Worm (Caenorhabditis elegans) whole organism, mixed stage, embryonic: ENCODE measurements around the gene Y82E9BL.3.
"Not testable (repeated sequence)": the region's sequence is repeated elsewhere in the genome, so short reads cannot be mapped to it uniquely, and the experiment has no call there.

ENCODE experiments used
- blmp-1 ChIP-seq: fragments of 150-350 bp; optimal IDR thresholded peaks from 2 replicates; lab custom pipeline; 2014; ENCODE audit warnings: missing biosample characterization, missing genetic modification characterization
- ces-1 ChIP-seq: fragments of 150-350 bp; optimal IDR thresholded peaks from 2 replicates; lab custom pipeline; 2014; ENCODE audit warnings: missing biosample characterization, missing genetic modification reagents, missing genetic modification characterization
- drap-1 ChIP-seq: fragments of 200-800 bp; sonication (Bioruptor generic); optimal IDR thresholded peaks from 3 replicates; lab custom pipeline; 2018; ENCODE audit warnings: mild to moderate bottlenecking, missing genetic modification characterization, missing compliant biosample characterization
- hlh-1 ChIP-seq: fragments of 150-350 bp; optimal IDR thresholded peaks from 2 replicates; lab custom pipeline; 2014; ENCODE audit warnings: missing biosample characterization, missing genetic modification reagents, missing genetic modification characterization
- nhr-28 ChIP-seq: fragments of 150-350 bp; optimal IDR thresholded peaks from 2 replicates; lab custom pipeline; 2014; ENCODE audit warnings: missing biosample characterization, missing genetic modification characterization
- pha-4 ChIP-seq: fragments of 150-350 bp; optimal IDR thresholded peaks from 2 replicates; lab custom pipeline; 2018; ENCODE audit warnings: missing biosample characterization, missing genetic modification reagents, missing genetic modification characterization
- snpc-4 ChIP-seq: fragments of 150-350 bp; optimal IDR thresholded peaks from 2 replicates; lab custom pipeline; 2014; ENCODE audit warnings: missing biosample characterization, missing genetic modification characterization
- unc-39 ChIP-seq: fragments of 150-350 bp; optimal IDR thresholded peaks from 2 replicates; lab custom pipeline; 2014; ENCODE audit warnings: missing biosample characterization, missing genetic modification characterization
- unc-62 ChIP-seq: fragments of 150-350 bp; optimal IDR thresholded peaks from 2 replicates; lab custom pipeline; 2014; ENCODE audit warnings: missing biosample characterization, missing genetic modification reagents, missing genetic modification characterization
- ztf-11 ChIP-seq: fragments of 150-350 bp; optimal IDR thresholded peaks from 2 replicates; lab custom pipeline; 2014; ENCODE audit warnings: missing biosample characterization, missing genetic modification characterization

- TF ChIP-seq drap-1; blmp-1; ztf-11 (tag; lab: Kevin White, UChicago); pha-4; nhr-28; ces-1 (GFP tag; lab: Kevin White, UChicago); unc-39 (tag; lab: Kevin White, UChicago); unc-62 (GFP tag; lab: Kevin White, UChicago); snpc-4 (tag; lab: Kevin White, UChicago); hlh-1 (tag; lab: Kevin White, UChicago): not testable (repeated sequence)
Observed at ce11 chrIII:1375491-1375890, 24.8 kb upstream of the Y82E9BL.3 start, which contains the start of gene Y82E9BR.10.
